Fruit fly (Drosophila melanogaster) whole organism, embryonic: Measurements from ENCODE around the gene CG6791.
A peak's percentile ranks its signal among the peaks of the same experiment; 100 is the strongest.

Source experiments
- ATbp ChIP-seq: fragments of 200-800 bp; sonication (Bioruptor generic); optimal IDR thresholded peaks from 2 replicates; lab custom pipeline; 2017; ENCODE audit warnings: missing biosample characterization, mild to moderate bottlenecking, missing genetic modification characterization, missing genetic modification reagents
- Atf6 ChIP-seq: fragments of 200-800 bp; sonication (Bioruptor generic); IDR thresholded peaks from 2 replicates; pipeline ENCODE4 v1.3.6; 2022; ENCODE audit warnings: missing biosample characterization, missing genetic modification characterization
- B-H2 ChIP-seq: fragments of 200-800 bp; sonication (Bioruptor generic); optimal IDR thresholded peaks from 2 replicates; lab custom pipeline; 2018; ENCODE audit warnings: missing biosample characterization, mild to moderate bottlenecking, missing genetic modification characterization
- BEAF-32 ChIP-seq: fragments of 200-800 bp; sonication (Bioruptor generic); optimal IDR thresholded peaks from 3 replicates; lab custom pipeline; 2017; ENCODE audit warnings: missing biosample characterization, missing genetic modification characterization, mild to moderate bottlenecking, moderate library complexity, missing genetic modification reagents
- BtbVII ChIP-seq: fragments of 200-800 bp; sonication (Bioruptor generic); optimal IDR thresholded peaks from 3 replicates; lab custom pipeline; 2017; ENCODE audit warnings: missing biosample characterization, mild to moderate bottlenecking, missing genetic modification characterization
- CG10543 ChIP-seq: fragments of 200-800 bp; sonication (Bioruptor generic); optimal IDR thresholded peaks from 3 replicates; lab custom pipeline; 2017; ENCODE audit warnings: missing biosample characterization, mild to moderate bottlenecking, missing genetic modification characterization, moderate library complexity
- CG13894 ChIP-seq: fragments of 200-800 bp; sonication (Bioruptor generic); optimal IDR thresholded peaks from 3 replicates; lab custom pipeline; 2018; ENCODE audit warnings: missing biosample characterization, mild to moderate bottlenecking, missing genetic modification characterization, moderate library complexity
- CG16815 ChIP-seq: fragments of 200-800 bp; sonication (Bioruptor generic); optimal IDR thresholded peaks from 3 replicates; lab custom pipeline; 2017; ENCODE audit warnings: missing biosample characterization, mild to moderate bottlenecking, missing genetic modification characterization
- CG17385 ChIP-seq: fragments of 200-800 bp; sonication (Bioruptor generic); optimal IDR thresholded peaks from 3 replicates; lab custom pipeline; 2018; ENCODE audit warnings: missing biosample characterization, mild to moderate bottlenecking, missing genetic modification characterization
- CG17568 ChIP-seq: fragments of 200-800 bp; sonication (Bioruptor generic); optimal IDR thresholded peaks from 2 replicates; lab custom pipeline; 2018; ENCODE audit warnings: missing biosample characterization, mild to moderate bottlenecking, missing genetic modification characterization, moderate library complexity
- CG17829 ChIP-seq: fragments of 200-800 bp; optimal IDR thresholded peaks from 2 replicates; lab custom pipeline; 2019; ENCODE audit warnings: missing biosample characterization, mild to moderate bottlenecking, missing genetic modification characterization, moderate library complexity
- CG1832 ChIP-seq: fragments of 200-800 bp; sonication (Bioruptor generic); optimal IDR thresholded peaks from 2 replicates; lab custom pipeline; 2017; ENCODE audit warnings: missing biosample characterization, mild to moderate bottlenecking, missing genetic modification characterization, inconsistent platforms
- CG30403 ChIP-seq: fragments of 200-800 bp; sonication (Bioruptor generic); optimal IDR thresholded peaks from 3 replicates; lab custom pipeline; 2016; ENCODE audit warnings: missing biosample characterization, missing genetic modification characterization
- CG32767 ChIP-seq: fragments of 200-800 bp; sonication (Bioruptor generic); IDR thresholded peaks from 2 replicates; pipeline ENCODE4 v1.3.6; 2022; ENCODE audit warnings: missing biosample characterization, missing genetic modification characterization
- CG3407 ChIP-seq: fragments of 200-800 bp; sonication (Bioruptor generic); optimal IDR thresholded peaks from 2 replicates; lab custom pipeline; 2018; ENCODE audit warnings: missing biosample characterization, mild to moderate bottlenecking, missing genetic modification characterization
- CG4360 ChIP-seq: fragments of 200-800 bp; sonication (Bioruptor generic); IDR thresholded peaks from 2 replicates; pipeline ENCODE4 v1.3.6; 2022; ENCODE audit warnings: missing biosample characterization, missing genetic modification characterization
- CG4707 ChIP-seq: fragments of 200-800 bp; sonication (Bioruptor generic); optimal IDR thresholded peaks from 2 replicates; lab custom pipeline; 2018; ENCODE audit warnings: missing biosample characterization, mild to moderate bottlenecking, missing genetic modification characterization, moderate library complexity
- CG4854 ChIP-seq: fragments of 200-800 bp; sonication (Bioruptor generic); optimal IDR thresholded peaks from 2 replicates; lab custom pipeline; 2016; ENCODE audit warnings: missing biosample characterization, missing genetic modification characterization, inconsistent platforms
- CG8924 ChIP-seq: fragments of 200-800 bp; optimal IDR thresholded peaks from 3 replicates; lab custom pipeline; 2019; ENCODE audit warnings: missing biosample characterization, mild to moderate bottlenecking, missing genetic modification characterization, moderate library complexity
- CkIIα-i1 ChIP-seq: fragments of 200-800 bp; sonication (Bioruptor generic); IDR thresholded peaks from 2 replicates; pipeline ENCODE4 v1.3.6; 2022; ENCODE audit warnings: missing biosample characterization, missing genetic modification characterization
- D19A ChIP-seq: fragments of 200-800 bp; optimal IDR thresholded peaks from 3 replicates; lab custom pipeline; 2019; ENCODE audit warnings: missing biosample characterization, mild to moderate bottlenecking, missing genetic modification characterization, moderate library complexity
- Deaf1 ChIP-seq: fragments of 200-800 bp; optimal IDR thresholded peaks from 3 replicates; lab custom pipeline; 2019; ENCODE audit warnings: missing biosample characterization, mild to moderate bottlenecking, missing genetic modification characterization, moderate library complexity
- Hand ChIP-seq: fragments of 200-800 bp; sonication (Bioruptor generic); optimal IDR thresholded peaks from 2 replicates; lab custom pipeline; 2017; ENCODE audit warnings: mild to moderate bottlenecking, missing biosample characterization, missing genetic modification reagents, missing genetic modification characterization
- Hmr ChIP-seq: fragments of 200-800 bp; sonication (Bioruptor generic); optimal IDR thresholded peaks from 3 replicates; lab custom pipeline; 2017; ENCODE audit warnings: mild to moderate bottlenecking, missing biosample characterization, missing genetic modification reagents, missing genetic modification characterization
- Jarid2 ChIP-seq: fragments of 200-800 bp; sonication (Bioruptor generic); optimal IDR thresholded peaks from 3 replicates; lab custom pipeline; 2017; ENCODE audit warnings: mild to moderate bottlenecking, missing biosample characterization, missing genetic modification reagents, missing genetic modification characterization
- Kr ChIP-seq: fragments of 200-800 bp; sonication (Bioruptor generic); optimal IDR thresholded peaks from 2 replicates; lab custom pipeline; 2017; ENCODE audit warnings: missing biosample characterization, mild to moderate bottlenecking, missing genetic modification characterization
- Oaz ChIP-seq: fragments of 200-800 bp; sonication (Bioruptor generic); IDR thresholded peaks from 2 replicates; pipeline ENCODE4 v1.3.6; 2022; ENCODE audit warnings: missing biosample characterization, missing genetic modification characterization
- Rfx ChIP-seq: fragments of 200-800 bp; sonication (Bioruptor generic); IDR thresholded peaks from 2 replicates; pipeline ENCODE4 v1.3.6; 2022; ENCODE audit warnings: missing biosample characterization, missing genetic modification characterization
- Spps ChIP-seq: fragments of 200-800 bp; sonication (Bioruptor generic); optimal IDR thresholded peaks from 2 replicates; lab custom pipeline; 2018; ENCODE audit warnings: missing biosample characterization, mild to moderate bottlenecking, missing genetic modification characterization
- Xrp1 ChIP-seq: fragments of 200-800 bp; sonication (Bioruptor generic); IDR thresholded peaks from 2 replicates; pipeline ENCODE4 v1.3.6; 2022; ENCODE audit warnings: missing biosample characterization, missing genetic modification characterization
- bsh ChIP-seq, 2 experiments: fragments of 200-800 bp; sonication (Bioruptor generic); optimal IDR thresholded peaks; 2 replicates each; lab custom pipeline; 2017 to 2018; ENCODE audit warnings: mild to moderate bottlenecking in 2 of 2, missing biosample characterization in 2 of 2, missing genetic modification characterization in 2 of 2, moderate library complexity in 1 of 2
- btn ChIP-seq: fragments of 200-800 bp; sonication (Bioruptor generic); optimal IDR thresholded peaks from 2 replicates; lab custom pipeline; 2016; ENCODE audit warnings: missing biosample characterization, missing genetic modification characterization
- chinmo ChIP-seq: fragments of 200-800 bp; sonication (Bioruptor generic); IDR thresholded peaks from 4 replicates; pipeline ENCODE4 v1.3.6; 2022; ENCODE audit warnings: missing biosample characterization, missing genetic modification characterization; ENCODE audit not compliant: partially characterized antibody
- dm ChIP-seq: fragments of 200-800 bp; sonication (Bioruptor generic); optimal IDR thresholded peaks from 3 replicates; lab custom pipeline; 2016; ENCODE audit warnings: missing biosample characterization, missing genetic modification characterization
- fd64A ChIP-seq: fragments of 200-800 bp; sonication (Bioruptor generic); optimal IDR thresholded peaks from 3 replicates; lab custom pipeline; 2018; ENCODE audit warnings: missing biosample characterization, mild to moderate bottlenecking, missing genetic modification characterization
- gfzf ChIP-seq: fragments of 200-800 bp; sonication (Bioruptor generic); optimal IDR thresholded peaks from 2 replicates; lab custom pipeline; 2016; ENCODE audit warnings: missing biosample characterization, mild to moderate bottlenecking, missing genetic modification characterization, moderate library complexity
- hbn ChIP-seq: fragments of 200-800 bp; sonication (Bioruptor generic); IDR thresholded peaks from 2 replicates; pipeline ENCODE4 v1.3.6; 2022; ENCODE audit warnings: missing biosample characterization, missing genetic modification characterization; ENCODE audit not compliant: partially characterized antibody
- her ChIP-seq: fragments of 200-800 bp; sonication (Bioruptor generic); optimal IDR thresholded peaks from 2 replicates; lab custom pipeline; 2016; ENCODE audit warnings: missing biosample characterization, missing genetic modification characterization
- kni ChIP-seq: fragments of 200-800 bp; sonication (Bioruptor generic); optimal IDR thresholded peaks from 3 replicates; lab custom pipeline; 2017; ENCODE audit warnings: mild to moderate bottlenecking, missing biosample characterization, missing genetic modification reagents, missing genetic modification characterization
- lmd ChIP-seq: fragments of 200-800 bp; sonication (Bioruptor generic); IDR thresholded peaks from 2 replicates; pipeline ENCODE4 v1.3.6; 2022; ENCODE audit warnings: missing biosample characterization, missing genetic modification characterization
- pnt ChIP-seq: fragments of 200-800 bp; sonication (Bioruptor generic); optimal IDR thresholded peaks from 3 replicates; lab custom pipeline; 2016; ENCODE audit warnings: missing biosample characterization, missing genetic modification characterization
- psq ChIP-seq: fragments of 200-800 bp; sonication (Bioruptor generic); optimal IDR thresholded peaks from 2 replicates; lab custom pipeline; 2017; ENCODE audit warnings: missing biosample characterization, missing genetic modification characterization
- sens-2 ChIP-seq: fragments of 200-800 bp; sonication (Bioruptor generic); IDR thresholded peaks from 2 replicates; pipeline ENCODE4 v1.3.6; 2022; ENCODE audit warnings: missing biosample characterization, missing genetic modification characterization
- so ChIP-seq: fragments of 200-800 bp; sonication (Bioruptor generic); IDR thresholded peaks from 3 replicates; pipeline ENCODE4 v1.3.6; 2022; ENCODE audit warnings: missing biosample characterization, missing genetic modification characterization
- sob ChIP-seq: fragments of 200-800 bp; sonication (Bioruptor generic); IDR thresholded peaks from 2 replicates; pipeline ENCODE4 v1.3.6; 2022; ENCODE audit warnings: missing biosample characterization, missing genetic modification characterization
- sr ChIP-seq: fragments of 200-800 bp; sonication (Bioruptor generic); IDR thresholded peaks from 3 replicates; pipeline ENCODE4 v1.3.6; 2022; ENCODE audit warnings: missing biosample characterization, missing genetic modification characterization
- stc ChIP-seq: fragments of 200-800 bp; sonication (Bioruptor generic); IDR thresholded peaks from 2 replicates; pipeline ENCODE4 v1.3.6; 2022; ENCODE audit warnings: missing biosample characterization, missing genetic modification characterization
- tin ChIP-seq: fragments of 200-800 bp; sonication (Bioruptor generic); optimal IDR thresholded peaks from 3 replicates; lab custom pipeline; 2016; ENCODE audit warnings: missing biosample characterization, missing genetic modification characterization
- tna ChIP-seq: fragments of 200-800 bp; sonication (Bioruptor generic); IDR thresholded peaks from 2 replicates; pipeline ENCODE4 v1.3.6; 2022; ENCODE audit warnings: missing biosample characterization, missing genetic modification characterization; ENCODE audit not compliant: partially characterized antibody

Gene CG6791

DNA sequence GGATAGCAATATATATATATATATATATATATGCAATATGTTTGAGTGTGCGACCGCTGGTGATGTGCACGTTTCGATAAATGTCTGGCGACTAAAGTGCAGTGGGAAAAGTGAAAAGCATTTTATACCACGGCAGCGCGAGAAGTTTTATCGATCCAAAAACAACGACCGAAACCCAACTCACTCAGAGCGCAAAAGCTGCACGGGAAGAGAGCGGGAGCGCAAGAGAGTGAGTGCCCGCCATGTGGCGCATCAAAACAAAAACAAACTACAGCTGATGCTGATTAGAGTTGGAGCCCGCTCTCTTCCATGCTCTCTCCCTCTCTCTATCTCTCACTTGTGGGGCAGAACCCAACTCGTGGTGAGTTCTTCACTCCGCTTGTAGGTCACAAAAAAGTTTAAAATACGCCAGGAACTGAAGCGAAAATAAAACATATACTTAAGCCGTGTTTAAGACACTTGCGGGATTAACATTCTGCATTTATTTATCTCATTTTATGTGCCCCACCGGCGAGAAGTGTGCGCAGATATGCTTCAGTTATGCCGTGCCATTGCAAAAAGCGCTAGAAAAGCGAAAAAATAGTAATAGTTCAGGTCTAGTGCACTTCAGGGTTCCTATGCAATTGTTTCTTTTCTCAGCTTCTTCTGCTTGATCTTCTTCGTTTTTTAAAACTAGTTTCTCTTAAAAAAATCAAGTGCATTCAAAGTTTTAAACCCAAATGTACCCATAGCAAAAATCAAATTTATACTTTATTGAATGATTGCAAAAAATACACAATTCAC, 14.9 kb upstream of the CG6791 start (continued):
- TF ChIP-seq CG4854 (GFP tag; lab: Kevin White, UChicago) (no peak), CG13894 (no peak), Rfx (GFP tag; lab: Robert Waterston, UW) (no peak), CG3407 (GFP tag; lab: Kevin White, UChicago) (no peak), dm (GFP tag; lab: Kevin White, UChicago) (no peak), gfzf (GFP tag; lab: Kevin White, UChicago) (no peak), tin (GFP tag; lab: Kevin White, UChicago) (no peak), stc (GFP tag; lab: Robert Waterston, UW) (peak; percentile 32; the same call in 1 of the 2 replicates), Jarid2 (peak; percentile 38), btn (GFP tag; lab: Kevin White, UChicago) (no peak), pnt (GFP tag; lab: Kevin White, UChicago) (no peak), fd64A (GFP tag; lab: Kevin White, UChicago) (no peak), Atf6 (GFP tag; lab: Robert Waterston, UW) (no peak), her (no peak), CG10543 (GFP tag; lab: Kevin White, UChicago) (no peak), Spps (tag; lab: Kevin White, UChicago) (no peak), sob (GFP tag; lab: Robert Waterston, UW) (0 out of 2 replicates have a peak, but pooled peaks have one; percentile 20), CkIIα-i1 (no peak), sens-2 (peak; percentile 23; the same call in 1 of the 2 replicates), chinmo (GFP tag; lab: Robert Waterston, UW) (peak; percentile 94; the same call in 3 of the 4 replicates), CG4707 (GFP tag; lab: Kevin White, UChicago) (no peak), Hand (GFP tag; lab: Kevin White, UChicago) (peak; percentile 46), CG17829 (tag; lab: Kevin White, UChicago) (no peak), Xrp1 (GFP tag; lab: Robert Waterston, UW) (peak; percentile 9; the same call in 1 of the 2 replicates), B-H2 (no peak), CG1832 (no peak), CG17385 (peak; percentile 62), CG32767 (GFP tag; lab: Robert Waterston, UW) (no peak), CG8924 (tag; lab: Kevin White, UChicago) (no peak), Oaz (GFP tag; lab: Robert Waterston, UW) (no peak), BtbVII (peak; percentile 44), CG16815 (GFP tag; lab: Kevin White, UChicago) (no peak), lmd (GFP tag; lab: Robert Waterston, UW) (no peak), tna (GFP tag; lab: Robert Waterston, UW) (no peak), D19A (tag; lab: Kevin White, UChicago) (peak; percentile 5), kni (no peak), Deaf1 (peak; percentile 31), BEAF-32 (GFP tag; lab: Kevin White, UChicago) (no peak), so (GFP tag; lab: Robert Waterston, UW) (peak; percentile 21; the same call in 1 of the 3 replicates), sr (GFP tag; lab: Robert Waterston, UW) (no peak), Hmr (GFP tag; lab: Kevin White, UChicago) (no peak), Kr (no peak), ATbp (no peak), psq (GFP tag; lab: Kevin White, UChicago) (no peak), hbn (GFP tag; lab: Robert Waterston, UW) (peak; percentile 63; the same call in 1 of the 2 replicates), CG4360 (peak; percentile 50), CG17568 (peak; percentile 22), bsh (GFP tag; optimal IDR thresholded peaks at IDR 0.05; lab: Kevin White, UChicago) (peak in 1 of 2 experiments; percentile 72), CG30403 (no peak)
